Fruit fly (Drosophila melanogaster) whole organism, adult: ENCODE measurements around the gene CG42504.

Experiments
- CG11617 ChIP-seq: fragments of 200-800 bp; sonication (Bioruptor generic); optimal IDR thresholded peaks from 2 replicates; lab custom pipeline; 2017; ENCODE audit warnings: mild to moderate bottlenecking, missing biosample characterization, missing genetic modification reagents, missing genetic modification characterization
- CG12768 ChIP-seq: fragments of 200-800 bp; sonication (Bioruptor generic); optimal IDR thresholded peaks from 2 replicates; lab custom pipeline; 2017; ENCODE audit warnings: missing biosample characterization, missing genetic modification characterization, mild to moderate bottlenecking, moderate library complexity, missing genetic modification reagents
- CG14711 ChIP-seq: fragments of 200-800 bp; sonication (Bioruptor generic); optimal IDR thresholded peaks from 2 replicates; lab custom pipeline; 2018; ENCODE audit warnings: missing biosample characterization, mild to moderate bottlenecking, missing genetic modification characterization, moderate library complexity
- CG1620 ChIP-seq: fragments of 200-800 bp; sonication (Bioruptor generic); optimal IDR thresholded peaks from 2 replicates; lab custom pipeline; 2016; ENCODE audit warnings: missing biosample characterization, missing genetic modification characterization
- CG33017 ChIP-seq: fragments of 200-800 bp; sonication (Bioruptor generic); optimal IDR thresholded peaks from 2 replicates; lab custom pipeline; 2018; ENCODE audit warnings: missing biosample characterization, mild to moderate bottlenecking, missing genetic modification characterization, moderate library complexity
- CG5204 ChIP-seq: fragments of 200-800 bp; sonication (Bioruptor generic); optimal IDR thresholded peaks from 2 replicates; lab custom pipeline; 2016; ENCODE audit warnings: missing biosample characterization, missing genetic modification characterization
- CG7045 ChIP-seq: fragments of 200-800 bp; sonication (Bioruptor generic); optimal IDR thresholded peaks from 2 replicates; lab custom pipeline; 2017; ENCODE audit warnings: missing biosample characterization, mild to moderate bottlenecking, missing genetic modification characterization
- CG7101 ChIP-seq: fragments of 200-800 bp; sonication (Bioruptor generic); optimal IDR thresholded peaks from 2 replicates; lab custom pipeline; 2018; ENCODE audit warnings: missing biosample characterization, mild to moderate bottlenecking, missing genetic modification characterization, moderate library complexity
- Clk ChIP-seq: fragments of 200-800 bp; sonication (Bioruptor generic); optimal IDR thresholded peaks from 2 replicates; lab custom pipeline; 2017; ENCODE audit warnings: missing biosample characterization, missing genetic modification characterization
- Crg-1 ChIP-seq: fragments of 200-800 bp; sonication (Bioruptor generic); optimal IDR thresholded peaks from 2 replicates; lab custom pipeline; 2016; ENCODE audit warnings: missing biosample characterization, missing genetic modification characterization
- Hr96 ChIP-seq: fragments of 200-800 bp; sonication (Bioruptor generic); optimal IDR thresholded peaks from 2 replicates; lab custom pipeline; 2016; ENCODE audit warnings: missing biosample characterization, missing genetic modification characterization
- Mnt ChIP-seq: fragments of 200-800 bp; sonication (Bioruptor generic); optimal IDR thresholded peaks from 2 replicates; lab custom pipeline; 2016; ENCODE audit warnings: missing biosample characterization, mild to moderate bottlenecking, missing genetic modification characterization
- bab1 ChIP-seq: fragments of 200-800 bp; sonication (Bioruptor generic); optimal IDR thresholded peaks from 3 replicates; lab custom pipeline; 2019; ENCODE audit warnings: missing biosample characterization, mild to moderate bottlenecking, missing genetic modification characterization, moderate library complexity
- cic ChIP-seq: fragments of 200-800 bp; sonication (Bioruptor generic); optimal IDR thresholded peaks from 2 replicates; lab custom pipeline; 2017; ENCODE audit warnings: missing biosample characterization, mild to moderate bottlenecking, missing genetic modification characterization, moderate library complexity
- cnc ChIP-seq, 2 experiments: fragments of >200 bp; optimal IDR thresholded peaks; 2 replicates each; lab custom pipeline; 2017
- kay ChIP-seq: fragments of 200-800 bp; sonication (Bioruptor generic); peaks from one replicate; lab custom pipeline; 2016; ENCODE audit warnings: missing biosample characterization, missing genetic modification characterization, borderline replicate concordance
- ovo ChIP-seq: fragments of 200-800 bp; sonication (Bioruptor generic); optimal IDR thresholded peaks from 2 replicates; lab custom pipeline; 2016; ENCODE audit warnings: missing biosample characterization, missing genetic modification characterization
- pad ChIP-seq: fragments of 200-800 bp; sonication (Bioruptor generic); optimal IDR thresholded peaks from 3 replicates; lab custom pipeline; 2017; ENCODE audit warnings: missing biosample characterization, missing genetic modification characterization, mild to moderate bottlenecking, moderate library complexity, missing genetic modification reagents
- tj ChIP-seq: fragments of 200-800 bp; sonication (Bioruptor generic); optimal IDR thresholded peaks from 3 replicates; lab custom pipeline; 2017; ENCODE audit warnings: missing biosample characterization, mild to moderate bottlenecking, missing genetic modification characterization, moderate library complexity
- toe ChIP-seq: fragments of 200-800 bp; sonication (Bioruptor generic); optimal IDR thresholded peaks from 2 replicates; lab custom pipeline; 2016; ENCODE audit warnings: missing biosample characterization, missing genetic modification characterization

Gene CG42504

dm6 chr3R:11999074-11999473 is 32.5 kb downstream of the CG42504 start, which contains the start of gene Ect3:
TSS of gene Ect3 (plus strand) at chr3R:11999278.
- peak; percentile 31 for TF ChIP-seq tj
- no peak for TF ChIP-seq CG14711 (tag; lab: Kevin White, UChicago)

dm6 chr3R:11998130-11998529 is 33.4 kb downstream of the CG42504 start:
- TF ChIP-seq Crg-1 (no peak), CG11617 (GFP tag; lab: Kevin White, UChicago) (no peak), kay (GFP tag; lab: Kevin White, UChicago) (no peak), Clk (no peak), CG1620 (no peak), cic (GFP tag; lab: Kevin White, UChicago) (no peak), cnc (optimal IDR thresholded peaks at IDR 0.05; lab: Kevin White, UChicago) (no peak), toe (GFP tag; lab: Kevin White, UChicago) (no peak), CG33017 (tag; lab: Kevin White, UChicago) (no peak), CG14711 (tag; lab: Kevin White, UChicago) (no peak), Mnt (GFP tag; lab: Kevin White, UChicago) (no peak), CG12768 (GFP tag; lab: Kevin White, UChicago) (no peak), ovo (GFP tag; lab: Kevin White, UChicago) (no peak), CG7045 (GFP tag; lab: Kevin White, UChicago) (no peak), tj (no peak), Hr96 (no peak), bab1 (GFP tag; lab: Kevin White, UChicago) (no peak), CG7101 (tag; lab: Kevin White, UChicago) (no peak)

DNA sequence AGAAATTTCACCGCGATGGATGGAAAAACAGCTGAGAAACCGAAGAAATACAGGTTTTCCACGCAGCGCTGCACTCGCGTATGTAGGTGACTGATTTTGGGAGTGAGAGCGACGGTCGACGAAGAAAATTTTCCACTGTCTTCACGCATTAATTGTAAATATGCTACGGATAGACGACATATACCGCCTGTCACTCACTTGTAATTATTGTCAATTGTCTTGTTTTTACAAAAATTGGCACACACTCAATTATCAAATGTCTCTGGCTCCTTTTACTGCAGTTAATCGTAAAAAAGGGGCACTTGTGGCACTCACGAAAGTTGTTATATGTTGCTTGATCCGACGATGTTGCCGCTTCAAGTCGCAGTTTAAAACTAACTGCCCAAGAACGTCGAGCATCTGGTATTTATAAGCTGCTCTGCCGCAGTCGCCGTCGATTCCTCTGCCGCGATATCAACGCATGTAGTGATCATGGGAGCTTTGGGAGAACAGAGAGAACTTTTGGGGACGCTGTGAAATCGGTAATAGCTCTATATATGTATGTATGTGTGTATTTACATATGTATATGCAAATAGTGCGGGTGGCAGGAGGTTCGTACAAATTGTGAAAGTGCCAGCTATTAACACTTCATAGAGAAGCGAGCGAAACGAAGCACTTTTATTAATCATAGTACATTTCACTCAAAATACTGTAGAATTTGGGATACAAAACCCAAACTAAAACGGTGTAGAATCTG is 38.5 kb downstream of the CG42504 start, which contains the start of gene mfas:
mfas (minus strand) TSS at position 382 of the 737 bp plus-strand sequence.
- TF ChIP-seq CG12768 (GFP tag; lab: Kevin White, UChicago) (peak; percentile 26), Clk (no peak), ovo (GFP tag; lab: Kevin White, UChicago) (no peak), tj (peak; percentile 2), CG5204 (GFP tag; lab: Kevin White, UChicago) (no peak), pad (GFP tag; lab: Kevin White, UChicago) (no peak)

DNA sequence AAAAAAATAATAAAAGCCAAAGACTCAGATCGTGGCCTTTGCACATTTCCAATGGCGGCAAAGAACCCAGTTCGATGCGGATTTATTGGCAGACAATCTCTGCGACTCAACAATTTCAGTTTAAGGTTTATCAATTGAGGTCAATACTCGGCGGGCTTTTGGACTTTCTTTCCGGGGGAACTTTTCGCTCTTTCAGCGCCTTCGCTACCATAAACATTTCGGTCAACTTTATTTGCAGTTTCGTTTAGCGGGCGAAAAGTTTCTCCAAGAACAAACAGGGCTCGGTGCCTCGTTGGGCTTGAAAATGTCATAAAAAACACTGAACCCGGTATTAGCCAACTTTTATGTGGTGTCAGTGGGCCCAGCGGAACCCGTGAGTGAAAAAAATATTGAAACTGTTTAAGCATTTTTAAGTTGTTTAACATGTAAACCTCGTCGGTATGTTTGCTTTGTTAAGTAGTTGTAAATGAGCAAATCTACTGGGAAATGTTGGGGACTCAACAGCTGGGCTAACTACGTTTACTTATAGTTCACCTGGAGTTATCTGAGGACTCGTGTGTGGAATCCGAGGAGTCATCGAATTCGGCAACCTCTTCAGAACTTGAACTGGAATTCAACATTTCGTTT is 39.9 kb downstream of the CG42504 start:
- peak; percentile 64 for TF ChIP-seq tj
- TF ChIP-seq CG7045 (GFP tag; lab: Kevin White, UChicago), result no peak
- no peak for TF ChIP-seq Clk
- TF ChIP-seq bab1 (GFP tag; lab: Kevin White, UChicago), result no peak
- no peak for TF ChIP-seq cic (GFP tag; lab: Kevin White, UChicago)

dm6 chr3R:11989996-11990395 is 41.6 kb downstream of the CG42504 start:
- no peak for TF ChIP-seq pad (GFP tag; lab: Kevin White, UChicago)
- peak; percentile 62 for TF ChIP-seq kay (GFP tag; lab: Kevin White, UChicago)
- TF ChIP-seq tj, result peak; percentile 83
- TF ChIP-seq ovo (GFP tag; lab: Kevin White, UChicago), result no peak
- no peak for TF ChIP-seq cic (GFP tag; lab: Kevin White, UChicago)
- no peak for TF ChIP-seq Crg-1
- no peak for TF ChIP-seq CG7101 (tag; lab: Kevin White, UChicago)
- no peak for TF ChIP-seq bab1 (GFP tag; lab: Kevin White, UChicago)

DNA sequence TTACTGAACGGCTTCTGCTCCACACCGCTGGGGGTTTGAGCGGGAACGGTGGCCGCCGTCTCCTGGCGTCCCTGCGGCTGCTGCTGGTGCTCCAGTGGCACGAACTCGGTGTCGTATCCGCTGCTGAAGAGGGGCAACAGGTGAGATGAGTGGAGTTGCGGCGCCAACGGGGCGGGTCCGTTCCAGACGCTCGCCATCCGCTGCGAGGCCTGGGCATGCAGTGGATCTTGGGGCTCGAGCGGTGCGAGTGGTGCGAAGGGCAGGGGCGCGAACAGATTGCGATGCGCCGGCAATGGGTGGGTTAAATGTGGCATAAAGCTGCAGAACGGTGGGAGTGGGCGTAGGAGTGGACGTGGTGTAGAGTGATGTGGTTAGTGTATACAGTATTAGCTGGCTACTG is 42.4 kb downstream of the CG42504 start:
- TF ChIP-seq kay (GFP tag; lab: Kevin White, UChicago), result no peak
- TF ChIP-seq ovo (GFP tag; lab: Kevin White, UChicago), result no peak
- TF ChIP-seq CG1620, result no peak
- TF ChIP-seq CG33017 (tag; lab: Kevin White, UChicago), result no peak
- no peak for TF ChIP-seq Crg-1
- TF ChIP-seq bab1 (GFP tag; lab: Kevin White, UChicago), result no peak
- no peak for TF ChIP-seq cnc (optimal IDR thresholded peaks at IDR 0.05; lab: Kevin White, UChicago)
- TF ChIP-seq CG12768 (GFP tag; lab: Kevin White, UChicago), result no peak
- TF ChIP-seq CG11617 (GFP tag; lab: Kevin White, UChicago), result no peak
- no peak for TF ChIP-seq CG5204 (GFP tag; lab: Kevin White, UChicago)
- no peak for TF ChIP-seq Hr96
- no peak for TF ChIP-seq Clk

DNA sequence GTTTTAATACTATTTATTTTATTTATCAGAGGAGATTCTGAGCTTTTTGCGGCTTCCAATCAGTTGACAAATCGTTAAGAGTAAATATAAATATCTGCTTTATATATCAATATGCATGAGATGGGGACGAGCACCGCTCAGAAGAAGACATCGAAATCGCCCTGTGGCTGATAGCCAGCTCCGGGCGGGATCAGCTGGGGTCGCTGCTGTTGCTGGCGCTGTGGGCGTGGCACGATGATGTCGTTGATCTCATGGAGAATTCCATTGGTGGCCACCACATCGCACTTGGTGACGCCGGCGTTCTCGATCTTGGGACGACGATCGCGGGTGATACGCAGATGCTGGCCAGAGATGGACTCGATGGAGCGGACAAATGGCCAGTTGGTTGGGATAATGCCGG is 46.7 kb downstream of the CG42504 start:
- TF ChIP-seq CG5204 (GFP tag; lab: Kevin White, UChicago) (no peak), cnc (optimal IDR thresholded peaks at IDR 0.05; lab: Kevin White, UChicago) (no peak)
